Fruit fly (Drosophila melanogaster) whole organism, embryonic: Measurements from ENCODE around the gene ppk23.

ENCODE experiments used
- Atf-2 ChIP-seq: fragments of 200-800 bp; sonication (Bioruptor generic); optimal IDR thresholded peaks from 2 replicates; lab custom pipeline; 2016; ENCODE audit warnings: missing biosample characterization, missing genetic modification characterization
- Atf6 ChIP-seq: fragments of 200-800 bp; sonication (Bioruptor generic); IDR thresholded peaks from 2 replicates; pipeline ENCODE4 v1.3.6; 2022; ENCODE audit warnings: missing biosample characterization, missing genetic modification characterization
- C15 ChIP-seq: fragments of 200-800 bp; sonication (Bioruptor generic); IDR thresholded peaks from 3 replicates; pipeline ENCODE4 v1.3.6; 2022; ENCODE audit warnings: missing biosample characterization, missing genetic modification characterization
- CG10366 ChIP-seq: fragments of 200-800 bp; sonication (Bioruptor generic); IDR thresholded peaks from 2 replicates; pipeline ENCODE4 v1.3.6; 2022; ENCODE audit warnings: missing biosample characterization, missing genetic modification characterization
- CG10979 ChIP-seq: fragments of 200-800 bp; sonication (Bioruptor generic); optimal IDR thresholded peaks from 2 replicates; lab custom pipeline; 2018; ENCODE audit warnings: missing biosample characterization, mild to moderate bottlenecking, missing genetic modification characterization, moderate library complexity
- CG12071 ChIP-seq: fragments of 200-800 bp; sonication (Bioruptor generic); optimal IDR thresholded peaks from 3 replicates; lab custom pipeline; 2018; ENCODE audit warnings: missing biosample characterization, mild to moderate bottlenecking, missing genetic modification characterization
- CG12299 ChIP-seq: fragments of 200-800 bp; sonication (Bioruptor generic); optimal IDR thresholded peaks from 2 replicates; lab custom pipeline; 2018; ENCODE audit warnings: missing biosample characterization, mild to moderate bottlenecking, missing genetic modification characterization
- CG13424 ChIP-seq: fragments of 200-800 bp; sonication (Bioruptor generic); optimal IDR thresholded peaks from 2 replicates; lab custom pipeline; 2019; ENCODE audit warnings: missing biosample characterization, mild to moderate bottlenecking, missing genetic modification characterization, moderate library complexity
- CG18262 ChIP-seq: fragments of 200-800 bp; optimal IDR thresholded peaks from 3 replicates; lab custom pipeline; 2019; ENCODE audit warnings: missing biosample characterization, mild to moderate bottlenecking, missing genetic modification characterization, moderate library complexity
- CG18599 ChIP-seq: fragments of 200-800 bp; sonication (Bioruptor generic); optimal IDR thresholded peaks from 3 replicates; lab custom pipeline; 2017; ENCODE audit warnings: missing biosample characterization, missing genetic modification characterization, mild to moderate bottlenecking, moderate library complexity, missing genetic modification reagents
- CG18619 ChIP-seq: fragments of 200-800 bp; sonication (Bioruptor generic); optimal IDR thresholded peaks from 3 replicates; lab custom pipeline; 2017; ENCODE audit warnings: missing biosample characterization, mild to moderate bottlenecking, missing genetic modification characterization
- CG31388 ChIP-seq: fragments of 200-800 bp; sonication (Bioruptor generic); optimal IDR thresholded peaks from 2 replicates; lab custom pipeline; 2016; ENCODE audit warnings: missing biosample characterization, missing genetic modification characterization
- CG33213 ChIP-seq: fragments of 200-800 bp; sonication (Bioruptor generic); optimal IDR thresholded peaks from 3 replicates; lab custom pipeline; 2016; ENCODE audit warnings: missing biosample characterization, missing genetic modification characterization
- CG34376 ChIP-seq: fragments of 200-800 bp; sonication (Bioruptor generic); optimal IDR thresholded peaks from 2 replicates; lab custom pipeline; 2018; ENCODE audit warnings: missing biosample characterization, mild to moderate bottlenecking, missing genetic modification characterization
- CG34422 ChIP-seq: fragments of 200-800 bp; sonication (Bioruptor generic); IDR thresholded peaks from 3 replicates; pipeline ENCODE4 v1.3.6; 2022; ENCODE audit warnings: missing biosample characterization, missing genetic modification characterization
- CG5245 ChIP-seq: fragments of 200-800 bp; sonication (Bioruptor generic); optimal IDR thresholded peaks from 3 replicates; lab custom pipeline; 2016; ENCODE audit warnings: missing biosample characterization, missing genetic modification characterization
- CG6765 ChIP-seq: fragments of 200-800 bp; sonication (Bioruptor generic); optimal IDR thresholded peaks from 3 replicates; lab custom pipeline; 2017; ENCODE audit warnings: missing biosample characterization, mild to moderate bottlenecking, missing genetic modification characterization
- CG6813 ChIP-seq: fragments of 200-800 bp; sonication (Bioruptor generic); optimal IDR thresholded peaks from 2 replicates; lab custom pipeline; 2017; ENCODE audit warnings: missing biosample characterization, missing genetic modification characterization, mild to moderate bottlenecking, moderate library complexity, missing genetic modification reagents
- CG7372 ChIP-seq: fragments of 200-800 bp; sonication (Bioruptor generic); IDR thresholded peaks from 2 replicates; pipeline ENCODE4 v1.3.6; 2022; ENCODE audit warnings: missing biosample characterization, missing genetic modification characterization
- CG7556 ChIP-seq: fragments of 200-800 bp; sonication (Bioruptor generic); optimal IDR thresholded peaks from 2 replicates; lab custom pipeline; 2017; ENCODE audit warnings: missing biosample characterization, mild to moderate bottlenecking, missing genetic modification characterization
- CG8281 ChIP-seq: fragments of 200-800 bp; sonication (Bioruptor generic); optimal IDR thresholded peaks from 2 replicates; lab custom pipeline; 2018; ENCODE audit warnings: missing biosample characterization, mild to moderate bottlenecking, missing genetic modification characterization, moderate library complexity
- CG8765 ChIP-seq: fragments of 200-800 bp; sonication (Bioruptor generic); IDR thresholded peaks from 2 replicates; pipeline ENCODE4 v1.3.6; 2022; ENCODE audit warnings: missing biosample characterization, missing genetic modification characterization
- CG9215 ChIP-seq: fragments of 200-800 bp; sonication (Bioruptor generic); IDR thresholded peaks from 2 replicates; pipeline ENCODE4 v1.3.6; 2022; ENCODE audit warnings: missing biosample characterization, missing genetic modification characterization
- CG9876 ChIP-seq: fragments of 200-800 bp; sonication (Bioruptor generic); optimal IDR thresholded peaks from 2 replicates; lab custom pipeline; 2016; ENCODE audit warnings: missing biosample characterization, missing genetic modification characterization
- CHES-1-like ChIP-seq: fragments of 200-800 bp; sonication (Bioruptor generic); optimal IDR thresholded peaks from 2 replicates; lab custom pipeline; 2016; ENCODE audit warnings: missing biosample characterization, missing genetic modification characterization
- Ets65A ChIP-seq: fragments of 200-800 bp; sonication (Bioruptor generic); peaks from one replicate; lab custom pipeline; 2016; ENCODE audit warnings: missing biosample characterization, missing genetic modification characterization
- Fer1 ChIP-seq: fragments of 200-800 bp; sonication (Bioruptor generic); optimal IDR thresholded peaks from 2 replicates; lab custom pipeline; 2017; ENCODE audit warnings: missing biosample characterization, mild to moderate bottlenecking, missing genetic modification characterization
- HLH4C ChIP-seq: fragments of 200-800 bp; sonication (Bioruptor generic); IDR thresholded peaks from 3 replicates; pipeline ENCODE4 v1.3.6; 2022; ENCODE audit warnings: missing biosample characterization, missing genetic modification characterization; ENCODE audit not compliant: partially characterized antibody
- HLHmδ ChIP-seq: fragments of 200-800 bp; sonication (Bioruptor generic); optimal IDR thresholded peaks from 2 replicates; lab custom pipeline; 2018; ENCODE audit warnings: missing biosample characterization, mild to moderate bottlenecking, missing genetic modification characterization, moderate library complexity
- Hsf ChIP-seq: fragments of 200-800 bp; sonication (Bioruptor generic); optimal IDR thresholded peaks from 3 replicates; lab custom pipeline; 2016; ENCODE audit warnings: missing biosample characterization, missing genetic modification characterization
- NC2α ChIP-seq: fragments of 200-800 bp; sonication (Bioruptor generic); optimal IDR thresholded peaks from 2 replicates; lab custom pipeline; 2016; ENCODE audit warnings: missing biosample characterization, missing genetic modification characterization
- Nf-YC ChIP-seq: fragments of 200-800 bp; optimal IDR thresholded peaks from 3 replicates; lab custom pipeline; 2019; ENCODE audit warnings: missing biosample characterization, mild to moderate bottlenecking, missing genetic modification characterization, moderate library complexity
- Taf1 ChIP-seq: fragments of 200-800 bp; sonication (Bioruptor generic); IDR thresholded peaks from 2 replicates; pipeline ENCODE4 v1.3.6; 2022; ENCODE audit warnings: missing biosample characterization, missing genetic modification characterization
- ap ChIP-seq: fragments of 200-800 bp; sonication (Bioruptor generic); IDR thresholded peaks from 2 replicates; pipeline ENCODE4 v1.3.6; 2022; ENCODE audit warnings: missing biosample characterization, missing genetic modification characterization
- bigmax ChIP-seq: fragments of 200-800 bp; sonication (Bioruptor generic); optimal IDR thresholded peaks from 2 replicates; lab custom pipeline; 2018; ENCODE audit warnings: missing biosample characterization, mild to moderate bottlenecking, missing genetic modification characterization
- crc ChIP-seq: fragments of 200-800 bp; sonication (Bioruptor generic); optimal IDR thresholded peaks from 2 replicates; lab custom pipeline; 2016; ENCODE audit warnings: missing biosample characterization, missing genetic modification characterization
- dan ChIP-seq: fragments of 200-800 bp; sonication (Bioruptor generic); IDR thresholded peaks from 2 replicates; pipeline ENCODE4 v1.3.6; 2022; ENCODE audit warnings: missing biosample characterization, missing genetic modification characterization
- dati ChIP-seq: fragments of 200-800 bp; sonication (Bioruptor generic); IDR thresholded peaks from 2 replicates; pipeline ENCODE4 v1.3.6; 2022; ENCODE audit warnings: missing biosample characterization, missing genetic modification characterization
- dm ChIP-seq: fragments of 200-800 bp; sonication (Bioruptor generic); optimal IDR thresholded peaks from 3 replicates; lab custom pipeline; 2016; ENCODE audit warnings: missing biosample characterization, missing genetic modification characterization
- exex ChIP-seq: fragments of 200-800 bp; sonication (Bioruptor generic); optimal IDR thresholded peaks from 4 replicates; lab custom pipeline; 2018; ENCODE audit warnings: missing biosample characterization, mild to moderate bottlenecking, missing genetic modification characterization, moderate library complexity
- grau ChIP-seq: fragments of 200-800 bp; optimal IDR thresholded peaks from 3 replicates; lab custom pipeline; 2019; ENCODE audit warnings: missing biosample characterization, mild to moderate bottlenecking, missing genetic modification characterization, moderate library complexity
- gsb ChIP-seq: fragments of 200-800 bp; sonication (Bioruptor generic); IDR thresholded peaks from 2 replicates; pipeline ENCODE4 v1.3.6; 2022; ENCODE audit warnings: missing biosample characterization, missing genetic modification characterization
- knrl ChIP-seq: fragments of 200-800 bp; sonication (Bioruptor generic); IDR thresholded peaks from 3 replicates; pipeline ENCODE4 v1.3.6; 2022; ENCODE audit warnings: missing biosample characterization, missing genetic modification characterization; ENCODE audit not compliant: partially characterized antibody
- mirr ChIP-seq: fragments of 200-800 bp; sonication (Bioruptor generic); optimal IDR thresholded peaks from 3 replicates; lab custom pipeline; 2018; ENCODE audit warnings: missing biosample characterization, mild to moderate bottlenecking, missing genetic modification characterization
- nmo ChIP-seq: fragments of 200-800 bp; sonication (Bioruptor generic); optimal IDR thresholded peaks from 2 replicates; lab custom pipeline; 2018; ENCODE audit warnings: missing biosample characterization, mild to moderate bottlenecking, missing genetic modification characterization, moderate library complexity
- nom ChIP-seq: fragments of 200-800 bp; sonication (Bioruptor generic); optimal IDR thresholded peaks from 2 replicates; lab custom pipeline; 2017; ENCODE audit warnings: missing biosample characterization, missing genetic modification characterization, mild to moderate bottlenecking, moderate library complexity, missing genetic modification reagents
- oc ChIP-seq: fragments of 200-800 bp; sonication (Bioruptor generic); optimal IDR thresholded peaks from 2 replicates; lab custom pipeline; 2018; ENCODE audit warnings: missing biosample characterization, mild to moderate bottlenecking, missing genetic modification characterization, moderate library complexity
- schlank ChIP-seq: fragments of 200-800 bp; sonication (Bioruptor generic); optimal IDR thresholded peaks from 2 replicates; lab custom pipeline; 2018; ENCODE audit warnings: missing biosample characterization, mild to moderate bottlenecking, missing genetic modification characterization
- sima ChIP-seq: fragments of 200-800 bp; sonication (Bioruptor generic); optimal IDR thresholded peaks from 2 replicates; lab custom pipeline; 2016; ENCODE audit warnings: missing biosample characterization, missing genetic modification characterization
- stc ChIP-seq: fragments of 200-800 bp; sonication (Bioruptor generic); IDR thresholded peaks from 2 replicates; pipeline ENCODE4 v1.3.6; 2022; ENCODE audit warnings: missing biosample characterization, missing genetic modification characterization
- tx ChIP-seq: fragments of 200-800 bp; sonication (Bioruptor generic); optimal IDR thresholded peaks from 2 replicates; lab custom pipeline; 2016; ENCODE audit warnings: missing biosample characterization, missing genetic modification characterization

Gene ppk23

dm6 chrX:17581606-17582281 lies 12.7 kb upstream of the ppk23 start (continued):
- TF ChIP-seq oc (no peak), CG12299 (tag; lab: Kevin White, UChicago) (no peak), dm (GFP tag; lab: Kevin White, UChicago) (no peak), schlank (tag; lab: Kevin White, UChicago) (no peak), CG31388 (GFP tag; lab: Kevin White, UChicago) (no peak), mirr (GFP tag; lab: Kevin White, UChicago) (no peak), gsb (no peak), dan (GFP tag; lab: Robert Waterston, UW) (no peak), HLH4C (no peak), C15 (GFP tag; lab: Robert Waterston, UW) (no peak), CG9876 (no peak), NC2α (GFP tag; lab: Kevin White, UChicago) (no peak), CG7372 (GFP tag; lab: Robert Waterston, UW) (no peak), CG10366 (GFP tag; lab: Robert Waterston, UW) (no peak), Fer1 (no peak), CG7556 (GFP tag; lab: Kevin White, UChicago) (peak; percentile 41), ap (no peak), nmo (GFP tag; lab: Kevin White, UChicago) (peak; percentile 51), exex (tag; lab: Kevin White, UChicago) (no peak), HLHmδ (GFP tag; lab: Kevin White, UChicago) (no peak), knrl (GFP tag; lab: Robert Waterston, UW) (no peak), stc (GFP tag; lab: Robert Waterston, UW) (no peak), CG18619 (GFP tag; lab: Kevin White, UChicago) (no peak), Taf1 (GFP tag; lab: Robert Waterston, UW) (no peak), CG13424 (tag; lab: Kevin White, UChicago) (peak; percentile 11), dati (GFP tag; lab: Robert Waterston, UW) (no peak), crc (GFP tag; lab: Kevin White, UChicago) (no peak), CG9215 (GFP tag; lab: Robert Waterston, UW) (no peak), CG34376 (GFP tag; lab: Kevin White, UChicago) (no peak), CG12071 (GFP tag; lab: Kevin White, UChicago) (no peak), CG18599 (GFP tag; lab: Kevin White, UChicago) (no peak), Hsf (GFP tag; lab: Kevin White, UChicago) (no peak), Nf-YC (tag; lab: Kevin White, UChicago) (peak; percentile 71), tx (no peak), CG6765 (GFP tag; lab: Kevin White, UChicago) (no peak), CHES-1-like (GFP tag; lab: Kevin White, UChicago) (no peak), grau (tag; lab: Kevin White, UChicago) (peak; percentile 44), CG8281 (no peak), Atf-2 (GFP tag; lab: Kevin White, UChicago) (no peak), sima (GFP tag; lab: Kevin White, UChicago) (no peak), bigmax (GFP tag; lab: Kevin White, UChicago) (no peak), CG18262 (tag; lab: Kevin White, UChicago) (peak; percentile 77), Atf6 (0 out of 2 replicates have a peak, but pooled peaks have one; percentile 10), nom (no peak), CG33213 (GFP tag; lab: Kevin White, UChicago) (no peak), Ets65A (GFP tag; lab: Kevin White, UChicago) (no peak), CG6813 (GFP tag; lab: Kevin White, UChicago) (peak; percentile 30), CG10979 (peak; percentile 65), CG34422 (GFP tag; lab: Robert Waterston, UW) (no peak), CG8765 (no peak), CG5245 (GFP tag; lab: Kevin White, UChicago) (no peak)
